Worm (Caenorhabditis elegans): ENCODE data around the gene T20B12.3.

The T20B12.3 gene

ce11 chrIII:7359037-7359548 is 22.8 kb upstream of the T20B12.3 start, which contains the start of the genes eco-1 and hmgr-1:
Gene eco-1, minus strand, starts transcription at chrIII:7359095.
Gene hmgr-1, plus strand, starts transcription at chrIII:7359498.
- TF ChIP-seq snpc-1.2 (GFP tag; IDR thresholded peaks at IDR 0.05) (no peak), fkh-10 (GFP tag; optimal IDR thresholded peaks at IDR 0.05) (no peak), pqm-1 (tag; optimal IDR thresholded peaks at IDR 0.05) (no peak), daf-12 (tag; optimal IDR thresholded peaks at IDR 0.05) (no peak), zip-2 (tag; optimal IDR thresholded peaks at IDR 0.05) (no peak), nhr-6 (tag; optimal IDR thresholded peaks at IDR 0.05) (no peak), arid-1 (GFP tag; conservative IDR thresholded peaks at IDR 0.05) (0 out of 2 replicates have a peak, but pooled peaks have one; percentile 30), Y75B8A.6 (GFP tag; IDR thresholded peaks at IDR 0.05) (no peak), Y48G9A.11 (GFP tag; IDR thresholded peaks at IDR 0.05) (no peak), mes-2 (tag; optimal IDR thresholded peaks at IDR 0.05; ENCODE audit: poor library complexity, severe bottlenecking) (peak; percentile 86), nhr-41 (GFP tag; IDR thresholded peaks at IDR 0.05) (no peak), duxl-1 (tag; optimal IDR thresholded peaks at IDR 0.05; ENCODE audit: poor library complexity) (no peak), egl-43 (GFP tag; IDR thresholded peaks at IDR 0.05) (no peak), snpc-4 (tag; optimal IDR thresholded peaks at IDR 0.05) (no peak), sdz-12 (GFP tag; optimal IDR thresholded peaks at IDR 0.05) (no peak), madf-5 (GFP tag; IDR thresholded peaks at IDR 0.05) (no peak), nhr-28 (tag; optimal IDR thresholded peaks at IDR 0.05) (no peak), skn-1 (tag; optimal IDR thresholded peaks at IDR 0.05) (no peak), zag-1 (tag; optimal IDR thresholded peaks at IDR 0.05) (no peak), lsy-2 (tag; optimal IDR thresholded peaks at IDR 0.05) (peak in 1 of 2 experiments; percentile 40), dmd-6 (GFP tag; IDR thresholded peaks at IDR 0.05) (no peak), daf-19 (GFP tag; conservative IDR thresholded peaks at IDR 0.05) (no peak), lin-15B (tag; optimal IDR thresholded peaks at IDR 0.05) (no peak), aha-1 (tag) (no peak), mep-1 (tag; optimal IDR thresholded peaks at IDR 0.05) (no peak), dmd-9 (GFP tag; IDR thresholded peaks at IDR 0.05) (no peak), unc-62 (GFP tag; optimal IDR thresholded peaks at IDR 0.05 in 1 of 2) (no peak), unc-62 (tag; optimal IDR thresholded peaks at IDR 0.05) (no peak), mxl-3 (GFP tag; optimal IDR thresholded peaks at IDR 0.05) (no peak), zip-11 (GFP tag; IDR thresholded peaks at IDR 0.05) (no peak), dpl-1 (GFP tag; optimal IDR thresholded peaks at IDR 0.05) (peak; percentile 73)

- TF ChIP-seq dmd-6 (GFP tag; IDR thresholded peaks at IDR 0.05) (no peak), aha-1 (tag) (peak; percentile 84)
Observed at ce11 chrIII:7365602-7366001, 16.3 kb upstream of the T20B12.3 start, which contains the start of gene F08F8.11. Gene F08F8.11, plus strand, starts transcription at chrIII:7365902.

- no peak for TF ChIP-seq lin-13 (GFP tag; optimal IDR thresholded peaks at IDR 0.05)
- no peak for TF ChIP-seq arid-1 (GFP tag; conservative IDR thresholded peaks at IDR 0.05)
- TF ChIP-seq fkh-10 (GFP tag; optimal IDR thresholded peaks at IDR 0.05) = no peak
- no peak for TF ChIP-seq F49E8.2 (tag; optimal IDR thresholded peaks at IDR 0.05; ENCODE audit: borderline replicate concordance)
- no peak for TF ChIP-seq dmd-8 (GFP tag; IDR thresholded peaks at IDR 0.05)
- TF ChIP-seq ceh-82 (tag; optimal IDR thresholded peaks at IDR 0.05) = no peak
- no peak for TF ChIP-seq nhr-77 (tag; optimal IDR thresholded peaks at IDR 0.05)
- TF ChIP-seq nhr-28 (tag; optimal IDR thresholded peaks at IDR 0.05) = no peak
- no peak for TF ChIP-seq mdl-1 (tag; optimal IDR thresholded peaks at IDR 0.05)
- TF ChIP-seq ama-1 (optimal IDR thresholded peaks at IDR 0.05) = no peak
- no peak for TF ChIP-seq spr-3 (GFP tag; optimal IDR thresholded peaks at IDR 0.05)
- TF ChIP-seq dpl-1 (GFP tag; optimal IDR thresholded peaks at IDR 0.05) = no peak
- no peak for TF ChIP-seq ceh-20 (GFP tag; IDR thresholded peaks at IDR 0.05)
- no peak for TF ChIP-seq F26F4.8 (GFP tag; conservative IDR thresholded peaks at IDR 0.05)
- no peak for TF ChIP-seq snpc-1.2 (GFP tag; IDR thresholded peaks at IDR 0.05)
- no peak for TF ChIP-seq mdt-29 (GFP tag; IDR thresholded peaks at IDR 0.05)
- no peak for TF ChIP-seq gei-8 (GFP tag; optimal IDR thresholded peaks at IDR 0.05)
- TF ChIP-seq madf-9 (GFP tag; conservative IDR thresholded peaks at IDR 0.05) = no peak
- TF ChIP-seq unc-62 (GFP tag; optimal IDR thresholded peaks at IDR 0.05 in 1 of 2) = no peak
- TF ChIP-seq unc-62 (tag; optimal IDR thresholded peaks at IDR 0.05) = no peak
Observed at ce11 chrIII:7367012-7367760, 14.7 kb upstream of the T20B12.3 start, which contains the start of the genes T20B12.5 and T20B12.4. Gene T20B12.5, minus strand, starts transcription at chrIII:7367112. Gene T20B12.4, plus strand, starts transcription at chrIII:7367710.
